Worm (Caenorhabditis elegans) whole organism, young adult: ENCODE data around the gene math-15.

Experiments
- B0019.2 ChIP-seq: fragments of 200-800 bp; sonication (Bioruptor generic); conservative IDR thresholded peaks from 2 replicates; pipeline ENCODE4 v1.3.6; 2022; ENCODE audit warnings: missing genetic modification reagents, missing genetic modification characterization, missing compliant biosample characterization
- C17E4.6 ChIP-seq: fragments of 200-800 bp; sonication (Bioruptor generic); IDR thresholded peaks from 2 replicates; pipeline ENCODE4 v1.3.6; 2022; ENCODE audit warnings: missing genetic modification reagents, missing genetic modification characterization, missing compliant biosample characterization
- F33H1.4 ChIP-seq: fragments of 200-800 bp; sonication (Bioruptor generic); IDR thresholded peaks from 2 replicates; pipeline ENCODE4 v1.3.6; 2022; ENCODE audit warnings: missing genetic modification reagents, missing genetic modification characterization, missing compliant biosample characterization
- F37B4.10 ChIP-seq: fragments of 200-800 bp; sonication (Bioruptor generic); IDR thresholded peaks from 2 replicates; pipeline ENCODE4 v1.3.6; 2022; ENCODE audit warnings: missing genetic modification characterization, missing compliant biosample characterization
- F49E8.2 ChIP-seq: sonication (generic microtip); optimal IDR thresholded peaks from 3 replicates; lab custom pipeline; 2017; ENCODE audit warnings: missing genetic modification characterization, mild to moderate bottlenecking, missing compliant biosample characterization, antibody characterized with exemption, moderate library complexity; ENCODE audit not compliant: insufficient read depth
- F57A8.1 ChIP-seq: fragments of 200-800 bp; sonication (Bioruptor generic); optimal IDR thresholded peaks from 2 replicates; lab custom pipeline; 2018; ENCODE audit warnings: mild to moderate bottlenecking, missing genetic modification characterization, moderate library complexity, missing compliant biosample characterization
- K11D2.4 ChIP-seq: fragments of 200-800 bp; sonication (Bioruptor generic); IDR thresholded peaks from 2 replicates; pipeline ENCODE4 v1.3.6; 2022; ENCODE audit warnings: missing genetic modification reagents, missing genetic modification characterization, missing compliant biosample characterization
- Y67H2A.10 ChIP-seq: fragments of 200-800 bp; sonication (Bioruptor generic); conservative IDR thresholded peaks from 2 replicates; pipeline ENCODE4 v1.3.6; 2022; ENCODE audit warnings: missing genetic modification reagents, missing genetic modification characterization, missing compliant biosample characterization
- ZK185.1 ChIP-seq: sonication (generic microtip); optimal IDR thresholded peaks from 2 replicates; lab custom pipeline; 2016; ENCODE audit warnings: mild to moderate bottlenecking, missing genetic modification characterization, missing compliant biosample characterization; ENCODE audit not compliant: poor library complexity, severe bottlenecking
- atf-7 ChIP-seq: sonication (generic microtip); optimal IDR thresholded peaks from 2 replicates; lab custom pipeline; 2017; ENCODE audit warnings: mild to moderate bottlenecking, missing genetic modification characterization, missing compliant biosample characterization
- attf-5 ChIP-seq: fragments of 200-800 bp; sonication (Bioruptor generic); optimal IDR thresholded peaks from 2 replicates; lab custom pipeline; 2018; ENCODE audit warnings: mild to moderate bottlenecking, missing genetic modification characterization, missing compliant biosample characterization
- bed-1 ChIP-seq: fragments of 200-800 bp; sonication (Bioruptor generic); IDR thresholded peaks from 2 replicates; pipeline ENCODE4 v1.3.6; 2022; ENCODE audit warnings: missing genetic modification reagents, missing genetic modification characterization, missing compliant biosample characterization
- cebp-1 ChIP-seq, 2 experiments: fragments of 200-800 bp in 1 of 2; sonication (Bioruptor generic) in 1 of 2; sonication (generic microtip) in 1 of 2; IDR thresholded peaks in 1 of 2; optimal IDR thresholded peaks in 1 of 2; 2 replicates each; pipeline versions ENCODE4 v1.3.6 to Lab custom; 2017 to 2022; ENCODE audit warnings: missing compliant biosample characterization in 2 of 2, missing genetic modification characterization in 2 of 2, mild to moderate bottlenecking in 1 of 2, missing genetic modification reagents in 1 of 2, moderate library complexity in 1 of 2
- ceh-58 ChIP-seq: fragments of 200-800 bp; sonication (Bioruptor generic); IDR thresholded peaks from 2 replicates; pipeline ENCODE4 v1.3.6; 2022; ENCODE audit warnings: missing genetic modification characterization, missing compliant biosample characterization
- ceh-79 ChIP-seq: sonication (generic microtip); optimal IDR thresholded peaks from 2 replicates; lab custom pipeline; 2017; ENCODE audit warnings: mild to moderate bottlenecking, missing genetic modification characterization, missing compliant biosample characterization
- dox-1 ChIP-seq: fragments of 200-800 bp; sonication (Bioruptor generic); IDR thresholded peaks from 2 replicates; pipeline ENCODE4 v1.3.6; 2022; ENCODE audit warnings: missing genetic modification reagents, missing genetic modification characterization, missing compliant biosample characterization
- dpff-1 ChIP-seq: sonication (generic microtip); optimal IDR thresholded peaks from 2 replicates; lab custom pipeline; 2017; ENCODE audit warnings: mild to moderate bottlenecking, missing genetic modification characterization, missing compliant biosample characterization
- egl-44 ChIP-seq: fragments of 200-800 bp; sonication (Bioruptor generic); IDR thresholded peaks from 2 replicates; pipeline ENCODE4 v1.3.6; 2022; ENCODE audit warnings: missing genetic modification reagents, missing genetic modification characterization, missing compliant biosample characterization
- gei-17 ChIP-seq: fragments of 200-800 bp; sonication (Bioruptor generic); optimal IDR thresholded peaks from 2 replicates; lab custom pipeline; 2018; ENCODE audit warnings: mild to moderate bottlenecking, missing genetic modification characterization, missing compliant biosample characterization
- hmg-1.2 ChIP-seq: fragments of 200-800 bp; sonication (Bioruptor generic); IDR thresholded peaks from 2 replicates; pipeline ENCODE4 v1.3.6; 2022; ENCODE audit warnings: missing genetic modification reagents, missing genetic modification characterization, missing compliant biosample characterization
- lag-1 ChIP-seq: fragments of 200-800 bp; sonication (Bioruptor generic); IDR thresholded peaks from 2 replicates; pipeline ENCODE4 v1.3.6; 2022; ENCODE audit warnings: missing genetic modification reagents, missing genetic modification characterization, missing compliant biosample characterization
- let-607 ChIP-seq, 2 experiments: fragments of 200-800 bp in 1 of 2; sonication (Bioruptor generic) in 1 of 2; sonication (generic microtip) in 1 of 2; optimal IDR thresholded peaks; 2 replicates each; lab custom pipeline; 2016 to 2018; ENCODE audit warnings: mild to moderate bottlenecking in 2 of 2, missing compliant biosample characterization in 2 of 2, missing genetic modification characterization in 2 of 2, moderate library complexity in 2 of 2, missing genotype in 1 of 2
- lin-35 ChIP-seq, 3 experiments: fragments of 150-350 bp in 2 of 3; sonication (generic microtip) in 1 of 3; optimal IDR thresholded peaks; 2 replicates each; lab custom pipeline; 2014 to 2018; ENCODE audit warnings: missing biosample characterization in 3 of 3, missing genetic modification characterization in 3 of 3, missing genetic modification reagents in 3 of 3
- lir-1 ChIP-seq: fragments of 200-800 bp; sonication (Bioruptor generic); conservative IDR thresholded peaks from 2 replicates; pipeline ENCODE4 v1.3.6; 2022; ENCODE audit warnings: missing genetic modification reagents, missing genetic modification characterization, missing compliant biosample characterization
- madf-6 ChIP-seq: fragments of 200-800 bp; sonication (Bioruptor generic); IDR thresholded peaks from 2 replicates; pipeline ENCODE4 v1.3.6; 2022; ENCODE audit warnings: missing genetic modification reagents, missing genetic modification characterization, missing compliant biosample characterization
- madf-8 ChIP-seq: fragments of 200-800 bp; sonication (Bioruptor generic); conservative IDR thresholded peaks from 2 replicates; pipeline ENCODE4 v1.3.6; 2022; ENCODE audit warnings: missing genetic modification reagents, missing genetic modification characterization, missing compliant biosample characterization
- nfya-1 ChIP-seq: sonication (generic microtip); optimal IDR thresholded peaks from 2 replicates; lab custom pipeline; 2017; ENCODE audit warnings: antibody characterized with exemption, missing compliant biosample characterization, missing genetic modification characterization, borderline replicate concordance; ENCODE audit not compliant: insufficient read depth
- nfya-2 ChIP-seq: fragments of 200-800 bp; sonication (Bioruptor generic); IDR thresholded peaks from 2 replicates; pipeline ENCODE4 v1.3.6; 2022; ENCODE audit warnings: missing genetic modification reagents, missing genetic modification characterization, missing compliant biosample characterization
- nhr-80 ChIP-seq: sonication (generic microtip); optimal IDR thresholded peaks from 2 replicates; lab custom pipeline; 2016; ENCODE audit warnings: missing genetic modification characterization, missing compliant biosample characterization
- pha-4 ChIP-seq: fragments of 150-350 bp; sonication (generic microtip); optimal IDR thresholded peaks from 2 replicates; lab custom pipeline; 2014; ENCODE audit warnings: missing biosample characterization, missing genetic modification reagents, missing genetic modification characterization
- rec-8 ChIP-seq, 2 experiments: sonication (generic microtip); optimal IDR thresholded peaks; 2 replicates each; lab custom pipeline; 2016; ENCODE audit warnings: mild to moderate bottlenecking in 2 of 2, missing genetic modification characterization in 2 of 2, missing genetic modification reagents in 2 of 2, missing genotype in 2 of 2, missing biosample characterization in 1 of 2, missing compliant biosample characterization in 1 of 2, moderate library complexity in 1 of 2
- rpc-1 ChIP-seq, 2 experiments: fragments of 150-350 bp in 1 of 2; sonication (generic microtip) in 1 of 2; optimal IDR thresholded peaks; 2 replicates each; lab custom pipeline; 2014 to 2018; ENCODE audit warnings: missing biosample characterization in 1 of 2, missing genetic modification characterization in 1 of 2, missing genetic modification reagents in 1 of 2, missing genotype in 1 of 2
- snpc-4 ChIP-seq, 5 experiments: fragments of 150-350 bp in 1 of 5; sonication (generic microtip) in 4 of 5; optimal IDR thresholded peaks; 2 replicates each; lab custom pipeline; 2014 to 2018; ENCODE audit warnings: missing genetic modification characterization in 5 of 5, missing biosample characterization in 3 of 5, antibody characterized with exemption in 2 of 5, mild to moderate bottlenecking in 2 of 5, missing compliant biosample characterization in 2 of 5, missing genotype in 2 of 5, moderate library complexity in 2 of 5, missing genetic modification reagents in 1 of 5
- unc-130 ChIP-seq: sonication (generic microtip); optimal IDR thresholded peaks from 2 replicates; lab custom pipeline; 2016; ENCODE audit warnings: missing genetic modification reagents, missing genetic modification characterization, missing compliant biosample characterization
- zfh-2 ChIP-seq: fragments of 200-800 bp; sonication (Bioruptor generic); conservative IDR thresholded peaks from 2 replicates; pipeline ENCODE4 v1.3.6; 2022; ENCODE audit warnings: missing genetic modification reagents, missing genetic modification characterization, missing compliant biosample characterization
- zim-3 ChIP-seq: sonication (generic microtip); optimal IDR thresholded peaks from 2 replicates; lab custom pipeline; 2017; ENCODE audit warnings: mild to moderate bottlenecking, missing genetic modification characterization, moderate library complexity, missing compliant biosample characterization

Gene math-15

DNA sequence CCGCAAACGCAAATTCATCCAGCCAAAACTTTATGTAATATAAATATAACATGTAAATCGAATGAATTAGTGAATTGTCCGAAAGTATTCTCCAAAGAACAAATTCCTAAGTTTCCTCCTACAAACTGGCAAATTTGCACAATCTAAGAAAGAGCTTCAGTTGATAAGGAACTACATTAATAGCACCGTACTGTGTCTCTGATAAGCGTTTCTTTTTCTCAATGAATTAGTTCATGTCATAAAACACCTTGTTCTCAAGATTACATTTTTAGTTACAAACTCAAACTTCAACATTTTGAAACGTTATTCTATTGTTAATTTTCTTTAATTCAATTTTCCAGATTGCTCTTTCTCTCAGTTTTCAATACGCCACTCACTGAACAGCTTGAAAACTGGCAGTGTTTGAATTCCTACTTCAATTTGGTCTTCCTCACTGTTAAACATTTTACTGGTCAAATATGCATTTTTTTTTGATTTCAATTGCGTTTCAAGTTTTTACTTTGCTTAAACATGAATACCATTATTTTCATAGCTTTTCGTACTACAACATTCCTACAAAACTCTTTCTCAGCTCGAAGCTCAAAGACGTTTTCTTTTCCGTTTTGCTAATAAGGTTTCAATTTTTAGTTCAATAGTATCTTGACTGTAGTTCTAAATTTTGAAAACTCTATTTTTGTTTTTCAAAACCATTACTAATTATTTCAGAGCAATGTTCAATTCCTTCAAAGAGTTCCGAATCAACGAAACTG lies at the start of gene math-15:
Gene math-15, plus strand, starts transcription at position 699 of the 749 bp plus-strand sequence.
- TF ChIP-seq F37B4.10: no peak
- TF ChIP-seq nhr-80 (tag; lab: Kevin White, UChicago): peak; percentile 26

- no peak for TF ChIP-seq lag-1 (GFP tag; lab: Robert Waterston, UW)
- TF ChIP-seq lin-35 (GFP tag; optimal IDR thresholded peaks at IDR 0.05; lab: Kevin White, UChicago): no peak
- no peak for TF ChIP-seq rec-8 (tag; optimal IDR thresholded peaks at IDR 0.05; lab: Kevin White, UChicago)
- no peak for TF ChIP-seq B0019.2 (GFP tag; lab: Robert Waterston, UW)
- TF ChIP-seq hmg-1.2 (GFP tag; lab: Robert Waterston, UW): no peak
Measured at ce11 chrII:1818300-1818699, 47.9 kb upstream of the math-15 start, which contains the start of gene fbxb-10. TSS of gene fbxb-10 (minus strand) at chrII:1818400.

ce11 chrII:1819944-1820570 lies 46.1 kb upstream of the math-15 start, which contains the start of gene fbxc-19:
TSS of gene fbxc-19 (plus strand) at chrII:1820479.
- TF ChIP-seq Y67H2A.10 (GFP tag; lab: Robert Waterston, UW): no peak
- TF ChIP-seq zim-3 (tag; lab: Kevin White, UChicago): no peak
- TF ChIP-seq F33H1.4 (GFP tag; lab: Robert Waterston, UW): no peak
- TF ChIP-seq F57A8.1 (GFP tag; lab: Kevin White, UChicago): no peak
- no peak for TF ChIP-seq ceh-79 (tag; lab: Kevin White, UChicago)
- TF ChIP-seq zfh-2: no peak
- 0 out of 2 replicates have a peak, but pooled peaks have one; percentile 8 for TF ChIP-seq dox-1
- peak; percentile 88 for TF ChIP-seq attf-5 (GFP tag; lab: Kevin White, UChicago)
- no peak for TF ChIP-seq dpff-1
- peak; percentile 94 for TF ChIP-seq hmg-1.2 (GFP tag; lab: Robert Waterston, UW)
- TF ChIP-seq F49E8.2: no peak
- TF ChIP-seq bed-1: no peak
- no peak for TF ChIP-seq nfya-1
- peak; percentile 14 for TF ChIP-seq atf-7
- TF ChIP-seq egl-44 (GFP tag; lab: Robert Waterston, UW): no peak
- no peak for TF ChIP-seq madf-6
- TF ChIP-seq K11D2.4 (GFP tag; lab: Robert Waterston, UW): no peak
- no peak for TF ChIP-seq snpc-4 (GFP tag; optimal IDR thresholded peaks at IDR 0.05; lab: Kevin White, UChicago)
- no peak for TF ChIP-seq snpc-4 (tag; optimal IDR thresholded peaks at IDR 0.05; lab: Kevin White, UChicago)
- TF ChIP-seq pha-4 (tag; lab: Kevin White, UChicago): peak; percentile 85
- no peak for TF ChIP-seq let-607 (tag; optimal IDR thresholded peaks at IDR 0.05; lab: Kevin White, UChicago)
- no peak for TF ChIP-seq ZK185.1 (tag; lab: Kevin White, UChicago)
- no peak for TF ChIP-seq nfya-2 (GFP tag; lab: Robert Waterston, UW)
- TF ChIP-seq unc-130 (GFP tag; lab: Kevin White, UChicago): no peak
- no peak for TF ChIP-seq rpc-1 (optimal IDR thresholded peaks at IDR 0.05; lab: Kevin White, UChicago)
- TF ChIP-seq rpc-1 (tag; optimal IDR thresholded peaks at IDR 0.05; lab: Kevin White, UChicago): no peak
- TF ChIP-seq madf-8 (GFP tag; lab: Robert Waterston, UW): no peak
- TF ChIP-seq nhr-80 (tag; lab: Kevin White, UChicago): peak; percentile 68
- peak; percentile 99 for TF ChIP-seq cebp-1 (GFP tag; IDR thresholded peaks at IDR 0.05; lab: Robert Waterston, UW)
- TF ChIP-seq cebp-1 (tag; optimal IDR thresholded peaks at IDR 0.05; lab: Kevin White, UChicago): peak; percentile 100
- no peak for TF ChIP-seq C17E4.6 (GFP tag; lab: Robert Waterston, UW)
- TF ChIP-seq lir-1 (GFP tag; lab: Robert Waterston, UW): no peak
- no peak for TF ChIP-seq ceh-58 (GFP tag; lab: Robert Waterston, UW)
- peak; percentile 14 for TF ChIP-seq gei-17 (GFP tag; lab: Kevin White, UChicago)
